Fruit fly (Drosophila melanogaster) S2 (cell line): ENCODE measurements around the gene CG12057.

ENCODE experiments used
- CG8478 ChIP-seq: fragments of >200 bp; optimal IDR thresholded peaks from 2 replicates; lab custom pipeline; 2018
- CTCF ChIP-seq, 2 experiments: fragments of >200 bp; optimal IDR thresholded peaks; 2 replicates each; lab custom pipeline; 2018

DNA sequence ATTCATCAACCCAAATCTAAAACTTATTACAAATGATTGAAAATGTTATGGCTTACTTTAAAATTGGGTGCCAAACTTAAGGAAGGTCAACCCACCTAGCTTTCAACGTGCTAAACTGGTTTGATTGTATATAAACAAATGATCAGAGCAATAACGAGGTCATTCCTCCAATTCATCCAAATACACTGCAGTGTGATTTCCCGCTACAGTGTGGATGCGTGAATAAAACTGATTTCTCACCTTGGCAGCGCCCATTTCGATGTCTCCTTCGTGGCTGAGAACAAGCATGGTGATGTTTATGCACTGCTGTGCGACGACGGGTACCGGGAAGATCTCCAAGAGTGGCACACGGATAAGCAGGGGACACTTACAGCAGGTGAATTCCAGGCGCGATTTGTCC is 3.9 kb downstream of the CG12057 start:
- TF ChIP-seq CG8478 (lab: Kevin White, UChicago) (no peak), CTCF (optimal IDR thresholded peaks at IDR 0.05; lab: Kevin White, UChicago) (no peak)
